Fruit fly (Drosophila melanogaster) whole organism, adult: Measurements from ENCODE around the gene jvl.

Source experiments
- CG11617 ChIP-seq: fragments of 200-800 bp; sonication (Bioruptor generic); optimal IDR thresholded peaks from 2 replicates; lab custom pipeline; 2017; ENCODE audit warnings: mild to moderate bottlenecking, missing biosample characterization, missing genetic modification reagents, missing genetic modification characterization
- CG12768 ChIP-seq: fragments of 200-800 bp; sonication (Bioruptor generic); optimal IDR thresholded peaks from 2 replicates; lab custom pipeline; 2017; ENCODE audit warnings: missing biosample characterization, missing genetic modification characterization, mild to moderate bottlenecking, moderate library complexity, missing genetic modification reagents
- CG14711 ChIP-seq: fragments of 200-800 bp; sonication (Bioruptor generic); optimal IDR thresholded peaks from 2 replicates; lab custom pipeline; 2018; ENCODE audit warnings: missing biosample characterization, mild to moderate bottlenecking, missing genetic modification characterization, moderate library complexity
- CG7045 ChIP-seq: fragments of 200-800 bp; sonication (Bioruptor generic); optimal IDR thresholded peaks from 2 replicates; lab custom pipeline; 2017; ENCODE audit warnings: missing biosample characterization, mild to moderate bottlenecking, missing genetic modification characterization
- CG7101 ChIP-seq: fragments of 200-800 bp; sonication (Bioruptor generic); optimal IDR thresholded peaks from 2 replicates; lab custom pipeline; 2018; ENCODE audit warnings: missing biosample characterization, mild to moderate bottlenecking, missing genetic modification characterization, moderate library complexity
- Clk ChIP-seq: fragments of 200-800 bp; sonication (Bioruptor generic); optimal IDR thresholded peaks from 2 replicates; lab custom pipeline; 2017; ENCODE audit warnings: missing biosample characterization, missing genetic modification characterization
- cic ChIP-seq: fragments of 200-800 bp; sonication (Bioruptor generic); optimal IDR thresholded peaks from 2 replicates; lab custom pipeline; 2017; ENCODE audit warnings: missing biosample characterization, mild to moderate bottlenecking, missing genetic modification characterization, moderate library complexity
- ovo ChIP-seq: fragments of 200-800 bp; sonication (Bioruptor generic); optimal IDR thresholded peaks from 2 replicates; lab custom pipeline; 2016; ENCODE audit warnings: missing biosample characterization, missing genetic modification characterization
- pad ChIP-seq: fragments of 200-800 bp; sonication (Bioruptor generic); optimal IDR thresholded peaks from 3 replicates; lab custom pipeline; 2017; ENCODE audit warnings: missing biosample characterization, missing genetic modification characterization, mild to moderate bottlenecking, moderate library complexity, missing genetic modification reagents
- tj ChIP-seq: fragments of 200-800 bp; sonication (Bioruptor generic); optimal IDR thresholded peaks from 3 replicates; lab custom pipeline; 2017; ENCODE audit warnings: missing biosample characterization, mild to moderate bottlenecking, missing genetic modification characterization, moderate library complexity

- TF ChIP-seq CG7045 (GFP tag; lab: Kevin White, UChicago), result no peak
- no peak for TF ChIP-seq pad (GFP tag; lab: Kevin White, UChicago)
- no peak for TF ChIP-seq cic (GFP tag; lab: Kevin White, UChicago)
- no peak for TF ChIP-seq CG12768
- peak; percentile 21 for TF ChIP-seq tj (GFP tag; lab: Kevin White, UChicago)
- no peak for TF ChIP-seq Clk (GFP tag; lab: Kevin White, UChicago)
- no peak for TF ChIP-seq CG14711 (tag; lab: Kevin White, UChicago)
- TF ChIP-seq CG11617 (GFP tag; lab: Kevin White, UChicago), result no peak
- TF ChIP-seq CG7101 (tag; lab: Kevin White, UChicago), result no peak
- no peak for TF ChIP-seq ovo (GFP tag; lab: Kevin White, UChicago)
These were observed 22.0 kb upstream of the jvl start for dm6 chr3R:14719380-14719779.
